Worm (Caenorhabditis elegans) whole organism, early embryonic: Measurements from ENCODE around the gene B0334.5.

Experiments used
- F13C5.2 ChIP-seq: sonication (generic microtip); optimal IDR thresholded peaks from 2 replicates; lab custom pipeline; 2017; ENCODE audit warnings: mild to moderate bottlenecking, missing genetic modification characterization, inconsistent platforms, missing compliant biosample characterization
- ama-1 ChIP-seq: fragments of 150-350 bp; optimal IDR thresholded peaks from 2 replicates; lab custom pipeline; 2014
- flt-1 ChIP-seq: fragments of 200-800 bp; sonication (Bioruptor generic); IDR thresholded peaks from 2 replicates; pipeline ENCODE4 v1.3.6; 2022; ENCODE audit warnings: missing genetic modification characterization, missing compliant biosample characterization
- hmbx-1 ChIP-seq: sonication (generic microtip); optimal IDR thresholded peaks from 2 replicates; lab custom pipeline; 2016; ENCODE audit warnings: mild to moderate bottlenecking, missing genetic modification characterization, missing compliant biosample characterization
- hnd-1 ChIP-seq: sonication (generic microtip); optimal IDR thresholded peaks from 2 replicates; lab custom pipeline; 2016; ENCODE audit warnings: missing genetic modification characterization, missing compliant biosample characterization
- pes-1 ChIP-seq: fragments of 200-800 bp; sonication (Bioruptor generic); IDR thresholded peaks from 2 replicates; pipeline ENCODE4 v1.3.6; 2022; ENCODE audit warnings: missing genetic modification reagents, missing genetic modification characterization, missing compliant biosample characterization
- sea-1 ChIP-seq: fragments of 200-800 bp; sonication (Bioruptor generic); conservative IDR thresholded peaks from 2 replicates; pipeline ENCODE4 v1.3.6; 2022; ENCODE audit warnings: missing genetic modification characterization, missing compliant biosample characterization
- tbx-37 ChIP-seq: fragments of 200-800 bp; sonication (Bioruptor generic); conservative IDR thresholded peaks from 2 replicates; pipeline ENCODE4 v1.3.6; 2022; ENCODE audit warnings: missing genetic modification reagents, missing genetic modification characterization, missing compliant biosample characterization
- tra-4 ChIP-seq: sonication (generic microtip); optimal IDR thresholded peaks from 2 replicates; lab custom pipeline; 2017; ENCODE audit warnings: missing genetic modification characterization, missing compliant biosample characterization

DNA sequence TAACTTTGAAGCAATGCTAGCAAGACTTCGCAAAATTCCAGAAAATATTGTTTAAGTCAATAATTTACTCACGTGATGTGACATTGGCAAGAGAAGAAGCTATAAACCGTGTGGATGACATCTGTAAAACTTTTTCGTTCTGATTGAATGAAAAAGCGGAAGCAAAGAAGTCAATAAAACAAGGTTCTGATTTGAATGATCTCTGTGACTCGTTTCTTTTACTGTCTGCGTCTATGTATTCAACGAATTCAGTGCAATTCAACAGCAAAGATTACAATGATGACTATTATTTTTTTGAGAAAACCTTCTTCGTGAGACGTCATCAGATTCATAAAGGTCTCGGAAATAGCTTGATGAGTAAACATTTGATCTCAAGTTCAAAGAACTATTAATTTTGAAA lies 4.6 kb upstream of the B0334.5 start, which contains the start of gene hacl-1:
- no peak for TF ChIP-seq ama-1 (lab: Kevin White, UChicago)
- no peak for TF ChIP-seq flt-1 (GFP tag; lab: Robert Waterston, UW)
- TF ChIP-seq tbx-37 (GFP tag; lab: Robert Waterston, UW) = no peak
- no peak for TF ChIP-seq hnd-1
- TF ChIP-seq F13C5.2 (tag; lab: Kevin White, UChicago) = no peak
- TF ChIP-seq sea-1 = no peak
- TF ChIP-seq tra-4 = no peak
- no peak for TF ChIP-seq pes-1 (GFP tag; lab: Robert Waterston, UW)
- TF ChIP-seq hmbx-1 (tag; lab: Kevin White, UChicago) = no peak
